Fruit fly (Drosophila melanogaster): Measurements from ENCODE around the gene CG9121.

Gene CG9121

DNA sequence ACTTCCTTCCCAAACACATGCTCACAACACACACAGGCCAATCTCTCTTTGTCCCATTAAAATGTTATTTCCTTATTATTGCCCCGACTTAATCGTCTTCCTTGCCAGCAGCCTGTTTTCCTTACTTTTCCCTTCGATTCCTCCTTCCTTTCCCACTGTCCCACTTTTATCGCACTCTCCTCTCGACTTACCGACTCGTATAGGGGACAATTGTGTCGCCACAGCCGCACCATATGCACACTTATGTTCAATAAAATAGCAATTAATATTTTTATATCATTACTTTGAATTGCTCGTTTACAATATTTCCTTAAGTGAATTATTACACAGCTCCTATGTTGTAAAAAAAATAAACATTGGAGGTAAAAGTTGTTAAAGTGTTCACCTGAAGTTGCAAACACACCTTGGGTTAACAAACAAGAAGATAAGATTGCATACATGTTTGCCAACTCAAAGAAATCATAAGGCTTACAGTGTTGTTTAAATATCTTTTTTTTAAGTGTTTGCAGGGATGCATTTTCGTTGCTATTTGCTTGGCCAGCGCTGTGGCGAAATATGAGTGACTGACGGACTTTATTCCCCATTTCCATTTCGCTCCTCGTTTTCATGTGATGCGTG is 36.2 kb upstream of the CG9121 start (continued):
- TF ChIP-seq Optix (GFP tag; IDR thresholded peaks at IDR 0.05), result no peak
- peak; percentile 66 for TF ChIP-seq CrebB (tag; optimal IDR thresholded peaks at IDR 0.05)
- peak; percentile 90 for TF ChIP-seq CG11504 (tag; optimal IDR thresholded peaks at IDR 0.05)
- peak; percentile 40 for TF ChIP-seq CG8290 (GFP tag; optimal IDR thresholded peaks at IDR 0.05)
- TF ChIP-seq CG8290 (tag; optimal IDR thresholded peaks at IDR 0.05), result peak in 1 of 2 experiments; percentile 50
- TF ChIP-seq btn (GFP tag; optimal IDR thresholded peaks at IDR 0.05), result peak; percentile 33
- peak; percentile 65 for TF ChIP-seq dysf (GFP tag; IDR thresholded peaks at IDR 0.05)
- TF ChIP-seq Usf (GFP tag; optimal IDR thresholded peaks at IDR 0.05), result peak; percentile 39
- TF ChIP-seq CG6791 (GFP tag; IDR thresholded peaks at IDR 0.05; ENCODE audit: partially characterized antibody), result no peak
- TF ChIP-seq CG3407 (GFP tag; optimal IDR thresholded peaks at IDR 0.05), result peak; percentile 66
- peak; percentile 50 for TF ChIP-seq lbe (GFP tag; optimal IDR thresholded peaks at IDR 0.05)
- peak; percentile 92 for TF ChIP-seq CG31441 (GFP tag; IDR thresholded peaks at IDR 0.05)
- TF ChIP-seq bsh (GFP tag; optimal IDR thresholded peaks at IDR 0.05), result peak; percentile 74 to 79
- TF ChIP-seq Abd-B (GFP tag; optimal IDR thresholded peaks at IDR 0.05), result peak; percentile 61
- peak; percentile 76 for TF ChIP-seq CG18619 (GFP tag; optimal IDR thresholded peaks at IDR 0.05)
- peak; percentile 54; the same call in 1 of the 2 replicates for TF ChIP-seq Rfx (GFP tag; IDR thresholded peaks at IDR 0.05)
- no peak for TF ChIP-seq zf30C (GFP tag; optimal IDR thresholded peaks at IDR 0.05)
- peak; percentile 77 for TF ChIP-seq CG8388 (GFP tag; optimal IDR thresholded peaks at IDR 0.05)
- TF ChIP-seq shn (GFP tag; optimal IDR thresholded peaks at IDR 0.05), result peak; percentile 51
- TF ChIP-seq CG5953 (GFP tag; IDR thresholded peaks at IDR 0.05), result peak; percentile 60; the same call in 1 of the 2 replicates
- no peak for TF ChIP-seq CG4730 (GFP tag; IDR thresholded peaks at IDR 0.05)
- peak; percentile 48 for TF ChIP-seq mirr (GFP tag; optimal IDR thresholded peaks at IDR 0.05)
- TF ChIP-seq CG2199 (GFP tag; IDR thresholded peaks at IDR 0.05), result no peak
- TF ChIP-seq gsb (GFP tag; IDR thresholded peaks at IDR 0.05), result no peak
- TF ChIP-seq CG3281 (GFP tag; optimal IDR thresholded peaks at IDR 0.05), result peak; percentile 84
- peak; percentile 30 for TF ChIP-seq NC2α (GFP tag; optimal IDR thresholded peaks at IDR 0.05)
- TF ChIP-seq zfh2 (GFP tag; optimal IDR thresholded peaks at IDR 0.05), result peak; percentile 57
- TF ChIP-seq Dad (GFP tag; optimal IDR thresholded peaks at IDR 0.05), result peak; percentile 16
- peak; percentile 72 for TF ChIP-seq gsb-n (tag; optimal IDR thresholded peaks at IDR 0.05)
- peak; percentile 52 for TF ChIP-seq CG16815 (GFP tag; optimal IDR thresholded peaks at IDR 0.05)
- TF ChIP-seq CG11456 (GFP tag; IDR thresholded peaks at IDR 0.05), result 0 out of 3 replicates have a peak, but pooled peaks have one; percentile 7
- TF ChIP-seq Ets97D (GFP tag; optimal IDR thresholded peaks at IDR 0.05), result peak; percentile 38
- TF ChIP-seq CkIIα-i1 (GFP tag; IDR thresholded peaks at IDR 0.05), result no peak
- TF ChIP-seq CG18764 (GFP tag; optimal IDR thresholded peaks at IDR 0.05), result peak; percentile 38
- TF ChIP-seq fd102C (GFP tag; optimal IDR thresholded peaks at IDR 0.05), result peak; percentile 17
- no peak for TF ChIP-seq CG6272 (GFP tag; IDR thresholded peaks at IDR 0.05)
- TF ChIP-seq CG1792 (GFP tag; optimal IDR thresholded peaks at IDR 0.05), result peak; percentile 29
- peak; percentile 47 for TF ChIP-seq CG3838 (GFP tag; optimal IDR thresholded peaks at IDR 0.05)
- TF ChIP-seq Hmr (GFP tag; optimal IDR thresholded peaks at IDR 0.05), result peak; percentile 78
- peak; percentile 58 for TF ChIP-seq HLH54F (GFP tag; optimal IDR thresholded peaks at IDR 0.05)
- TF ChIP-seq H15 (GFP tag; IDR thresholded peaks at IDR 0.05), result peak; percentile 56; the same call in 2 of the 3 replicates
- TF ChIP-seq ftz-f1 (GFP tag; optimal IDR thresholded peaks at IDR 0.05), result no peak
- no peak for TF ChIP-seq MESR4 (GFP tag; optimal IDR thresholded peaks at IDR 0.05)
- TF ChIP-seq Hand (GFP tag; optimal IDR thresholded peaks at IDR 0.05), result peak; percentile 65
- peak; percentile 60 for TF ChIP-seq eyg (GFP tag; optimal IDR thresholded peaks at IDR 0.05)
- no peak for TF ChIP-seq sna (GFP tag; IDR thresholded peaks at IDR 0.05; ENCODE audit: partially characterized antibody)
- TF ChIP-seq Sox102F (GFP tag; optimal IDR thresholded peaks at IDR 0.05), result peak; percentile 88
- peak; percentile 54 for TF ChIP-seq CG1602 (GFP tag; optimal IDR thresholded peaks at IDR 0.05)
- no peak for TF ChIP-seq Dp (GFP tag; optimal IDR thresholded peaks at IDR 0.05)
- TF ChIP-seq CG5245 (GFP tag; optimal IDR thresholded peaks at IDR 0.05), result peak; percentile 69

Measured in whole organism, embryonic.